Fruit fly (Drosophila melanogaster) S2 (cell line): ENCODE results near the gene CG5104.

Experiments
- CG8478 ChIP-seq: fragments of >200 bp; optimal IDR thresholded peaks from 2 replicates; lab custom pipeline; 2018
- CTCF ChIP-seq, 2 experiments: fragments of >200 bp; optimal IDR thresholded peaks; 2 replicates each; lab custom pipeline; 2018

- TF ChIP-seq CTCF (optimal IDR thresholded peaks at IDR 0.05; lab: Kevin White, UChicago): no peak
- no peak for TF ChIP-seq CG8478 (lab: Kevin White, UChicago)
Observed at dm6 chr3L:20508136-20508635, 12.6 kb upstream of the CG5104 start.
